Fruit fly (Drosophila melanogaster) whole organism, pupa: Measurements from ENCODE around the gene CG17834.

Experiments
- CG10348 ChIP-seq: fragments of 200-800 bp; sonication (Bioruptor generic); IDR thresholded peaks from 2 replicates; pipeline ENCODE4 v1.3.6; 2022; ENCODE audit warnings: missing biosample characterization, missing genetic modification characterization
- CG12605 ChIP-seq: fragments of 200-800 bp; sonication (Bioruptor generic); IDR thresholded peaks from 2 replicates; pipeline ENCODE4 v1.3.6; 2022; ENCODE audit warnings: missing biosample characterization, missing genetic modification characterization
- CG13204 ChIP-seq: fragments of 200-800 bp; sonication (Bioruptor generic); optimal IDR thresholded peaks from 2 replicates; lab custom pipeline; 2018; ENCODE audit warnings: missing biosample characterization, mild to moderate bottlenecking, missing genetic modification characterization, moderate library complexity
- CG14655 ChIP-seq: fragments of 200-800 bp; sonication (Bioruptor generic); optimal IDR thresholded peaks from 3 replicates; lab custom pipeline; 2017; ENCODE audit warnings: mild to moderate bottlenecking, missing biosample characterization, missing genetic modification reagents, missing genetic modification characterization
- CG15710 ChIP-seq: fragments of 200-800 bp; sonication (Bioruptor generic); optimal IDR thresholded peaks from 2 replicates; lab custom pipeline; 2018; ENCODE audit warnings: missing biosample characterization, mild to moderate bottlenecking, missing genetic modification characterization, moderate library complexity
- CG17806 ChIP-seq: fragments of 200-800 bp; sonication (Bioruptor generic); optimal IDR thresholded peaks from 2 replicates; lab custom pipeline; 2018; ENCODE audit warnings: missing biosample characterization, mild to moderate bottlenecking, missing genetic modification characterization, moderate library complexity
- CG32121 ChIP-seq: fragments of 200-800 bp; sonication (Bioruptor generic); IDR thresholded peaks from 2 replicates; pipeline ENCODE4 v1.3.6; 2022; ENCODE audit warnings: missing biosample characterization, missing genetic modification characterization
- CG34367 ChIP-seq: fragments of 200-800 bp; sonication (Bioruptor generic); optimal IDR thresholded peaks from 2 replicates; lab custom pipeline; 2018; ENCODE audit warnings: missing biosample characterization, mild to moderate bottlenecking, missing genetic modification characterization
- CG4496 ChIP-seq: fragments of 200-800 bp; sonication (Bioruptor generic); IDR thresholded peaks from 3 replicates; pipeline ENCODE4 v1.3.6; 2022; ENCODE audit warnings: missing biosample characterization, missing genetic modification characterization
- CG8159 ChIP-seq: fragments of 200-800 bp; sonication (Bioruptor generic); optimal IDR thresholded peaks from 3 replicates; lab custom pipeline; 2018; ENCODE audit warnings: missing biosample characterization, mild to moderate bottlenecking, missing genetic modification characterization, moderate library complexity
- CG8301 ChIP-seq: fragments of 200-800 bp; sonication (Bioruptor generic); optimal IDR thresholded peaks from 2 replicates; lab custom pipeline; 2018; ENCODE audit warnings: missing biosample characterization, mild to moderate bottlenecking, missing genetic modification characterization
- CG9948 ChIP-seq: fragments of 200-800 bp; sonication (Bioruptor generic); optimal IDR thresholded peaks from 2 replicates; lab custom pipeline; 2018; ENCODE audit warnings: missing biosample characterization, mild to moderate bottlenecking, missing genetic modification characterization, moderate library complexity
- D1 ChIP-seq: fragments of 200-800 bp; sonication (Bioruptor generic); optimal IDR thresholded peaks from 2 replicates; lab custom pipeline; 2018; ENCODE audit warnings: missing biosample characterization, mild to moderate bottlenecking, missing genetic modification characterization, moderate library complexity
- EcR ChIP-seq: fragments of 200-800 bp; sonication (Bioruptor generic); optimal IDR thresholded peaks from 3 replicates; lab custom pipeline; 2019; ENCODE audit warnings: missing biosample characterization, missing genetic modification characterization, mild to moderate bottlenecking, moderate library complexity, missing genetic modification reagents
- Ets98B ChIP-seq: fragments of 200-800 bp; sonication (Bioruptor generic); IDR thresholded peaks from 2 replicates; pipeline ENCODE4 v1.3.6; 2022; ENCODE audit warnings: missing biosample characterization, missing genetic modification characterization
- Pif1B ChIP-seq: fragments of 200-800 bp; sonication (Bioruptor generic); optimal IDR thresholded peaks from 3 replicates; lab custom pipeline; 2016; ENCODE audit warnings: missing biosample characterization, missing genetic modification characterization
- Snoo ChIP-seq: fragments of 200-800 bp; sonication (Bioruptor generic); optimal IDR thresholded peaks from 3 replicates; lab custom pipeline; 2017; ENCODE audit warnings: missing biosample characterization, mild to moderate bottlenecking, missing genetic modification characterization, inconsistent platforms
- fd96Ca ChIP-seq: fragments of 200-800 bp; sonication (Bioruptor generic); IDR thresholded peaks from 3 replicates; pipeline ENCODE4 v1.3.6; 2022; ENCODE audit warnings: missing biosample characterization, missing genetic modification characterization
- gl ChIP-seq: fragments of 200-800 bp; sonication (Bioruptor generic); optimal IDR thresholded peaks from 2 replicates; lab custom pipeline; 2018; ENCODE audit warnings: missing biosample characterization, mild to moderate bottlenecking, missing genetic modification characterization
- rn ChIP-seq: fragments of 200-800 bp; sonication (Bioruptor generic); IDR thresholded peaks from 2 replicates; pipeline ENCODE4 v1.3.6; 2022; ENCODE audit warnings: missing biosample characterization, missing genetic modification characterization

CG17834 gene

DNA sequence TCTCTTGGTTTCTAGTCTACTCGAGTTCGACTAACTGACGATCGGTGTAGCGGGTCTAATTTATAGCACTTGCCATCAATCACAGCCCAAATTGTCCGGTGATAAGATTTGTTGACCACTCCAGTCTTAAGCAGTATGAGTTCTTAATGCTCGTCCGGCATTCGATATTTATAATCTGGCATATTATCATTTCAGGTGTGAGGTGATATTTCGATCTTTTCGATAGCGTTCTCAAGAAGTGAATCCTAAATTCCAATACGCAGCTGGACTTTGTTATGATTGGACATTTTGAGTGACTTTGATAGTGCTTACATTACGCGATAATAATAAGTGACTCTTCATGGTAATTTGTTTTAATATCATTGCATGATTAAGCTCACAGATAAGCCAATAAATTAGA, 32.7 kb upstream of the CG17834 start, which contains the start of gene Bace:
Gene Bace, minus strand, starts transcription at position 39 of the 400 bp plus-strand sequence.
- no peak for TF ChIP-seq CG14655 (GFP tag; lab: Kevin White, UChicago)
- TF ChIP-seq CG32121 (GFP tag; lab: Robert Waterston, UW): no peak
- TF ChIP-seq D1 (tag; lab: Kevin White, UChicago): no peak
- TF ChIP-seq Snoo (tag; lab: Kevin White, UChicago): no peak
- no peak for TF ChIP-seq CG8159 (tag; lab: Kevin White, UChicago)
- no peak for TF ChIP-seq Pif1B (GFP tag; lab: Kevin White, UChicago)
- TF ChIP-seq CG34367 (tag; lab: Kevin White, UChicago): no peak
- no peak for TF ChIP-seq rn (GFP tag; lab: Robert Waterston, UW)
- TF ChIP-seq, all 21 proteins: peak for 0

DNA sequence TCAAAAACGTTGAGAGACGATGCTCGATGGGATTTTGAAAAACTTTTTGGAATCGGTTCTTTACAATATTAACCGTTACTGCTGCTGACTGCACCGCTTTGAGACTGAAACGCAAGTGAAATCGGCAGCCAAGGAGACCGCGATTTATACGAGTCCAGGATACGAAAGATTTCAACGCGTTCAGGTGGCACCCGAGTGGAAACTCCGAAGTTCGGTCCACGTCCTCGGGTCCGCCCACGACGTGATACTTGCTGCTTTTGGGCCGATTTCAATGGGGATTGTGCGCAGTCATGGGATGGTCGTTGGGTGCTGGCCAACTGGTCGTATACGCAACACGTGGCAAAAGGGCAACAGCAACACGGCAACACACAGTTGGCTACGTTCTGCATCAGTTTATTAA, 22.2 kb upstream of the CG17834 start, which contains the start of gene Dh31:
Gene Dh31, minus strand, starts transcription at position 117 of the 400 bp plus-strand sequence.
- TF ChIP-seq CG9948 (tag; lab: Kevin White, UChicago) (no peak), CG15710 (no peak), Pif1B (GFP tag; lab: Kevin White, UChicago) (no peak), Snoo (tag; lab: Kevin White, UChicago) (no peak), CG4496 (GFP tag; lab: Robert Waterston, UW) (no peak), gl (tag; lab: Kevin White, UChicago) (no peak)

DNA sequence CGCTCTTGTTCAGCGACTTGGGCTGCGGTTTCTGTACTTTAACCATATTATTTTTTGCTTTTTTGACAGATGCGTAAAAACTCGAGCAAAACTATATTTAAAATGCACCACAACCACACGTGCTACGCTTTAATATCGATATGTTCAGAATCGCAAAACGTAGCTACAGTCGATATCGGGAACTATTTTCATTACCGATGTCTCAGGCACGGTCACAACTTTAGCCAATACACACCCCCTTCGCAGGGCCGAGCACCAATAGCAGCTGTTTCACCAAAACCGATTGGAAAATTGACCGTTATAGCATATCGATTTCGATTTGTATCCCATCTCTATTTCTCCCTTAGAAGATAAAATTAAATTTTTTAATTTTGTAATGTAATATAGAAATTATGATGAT, 17.2 kb upstream of the CG17834 start, which contains the start of gene CG13096:
Gene CG13096, minus strand, starts transcription at position 144 of the 400 bp plus-strand sequence.
- no peak for TF ChIP-seq CG12605 (GFP tag; lab: Robert Waterston, UW)
- TF ChIP-seq rn (GFP tag; lab: Robert Waterston, UW): no peak
- TF ChIP-seq CG32121 (GFP tag; lab: Robert Waterston, UW): no peak
- no peak for TF ChIP-seq Snoo (tag; lab: Kevin White, UChicago)
- TF ChIP-seq D1 (tag; lab: Kevin White, UChicago): no peak
- no peak for TF ChIP-seq CG15710
- TF ChIP-seq Pif1B (GFP tag; lab: Kevin White, UChicago): no peak

DNA sequence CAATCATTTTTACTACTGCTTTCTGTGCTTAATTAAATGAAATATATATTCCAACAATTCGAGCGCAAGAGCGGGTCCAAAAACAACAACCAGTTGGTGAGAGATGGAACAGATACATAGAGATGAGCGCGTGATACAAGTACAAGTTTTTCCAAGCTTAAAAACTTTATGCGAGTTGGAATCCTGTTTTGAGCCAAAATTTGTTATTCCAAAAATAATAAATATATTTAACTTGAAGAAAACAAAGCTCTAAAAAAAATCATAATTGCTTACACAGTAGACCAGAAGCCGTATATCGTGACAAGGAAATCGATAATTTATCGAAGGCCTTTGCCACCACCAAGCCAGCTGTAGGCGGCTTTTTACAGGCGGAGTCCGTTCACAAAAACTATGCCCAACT, 14.2 kb upstream of the CG17834 start, which contains the start of the genes CG13097 and PIG-U:
Gene CG13097, minus strand, starts transcription at position 121 of the 400 bp plus-strand sequence.
Gene PIG-U, plus strand, starts transcription at position 349 of the 400 bp plus-strand sequence.
- peak; percentile 37; the same call in 1 of the 2 replicates for TF ChIP-seq rn (GFP tag; lab: Robert Waterston, UW)
- peak; percentile 70; the same call in 1 of the 2 replicates for TF ChIP-seq CG32121 (GFP tag; lab: Robert Waterston, UW)
- peak; percentile 61 for TF ChIP-seq CG17806 (tag; lab: Kevin White, UChicago)
- no peak for TF ChIP-seq CG34367 (tag; lab: Kevin White, UChicago)
- peak; percentile 74 for TF ChIP-seq Ets98B
- TF ChIP-seq Snoo (tag; lab: Kevin White, UChicago): peak; percentile 73
- TF ChIP-seq CG8159 (tag; lab: Kevin White, UChicago): peak; percentile 72
- no peak for TF ChIP-seq gl (tag; lab: Kevin White, UChicago)
- peak; percentile 79; the same call in 2 of the 3 replicates for TF ChIP-seq fd96Ca (GFP tag; lab: Robert Waterston, UW)
- TF ChIP-seq D1 (tag; lab: Kevin White, UChicago): no peak
- TF ChIP-seq, all 21 proteins: peak for 7

DNA sequence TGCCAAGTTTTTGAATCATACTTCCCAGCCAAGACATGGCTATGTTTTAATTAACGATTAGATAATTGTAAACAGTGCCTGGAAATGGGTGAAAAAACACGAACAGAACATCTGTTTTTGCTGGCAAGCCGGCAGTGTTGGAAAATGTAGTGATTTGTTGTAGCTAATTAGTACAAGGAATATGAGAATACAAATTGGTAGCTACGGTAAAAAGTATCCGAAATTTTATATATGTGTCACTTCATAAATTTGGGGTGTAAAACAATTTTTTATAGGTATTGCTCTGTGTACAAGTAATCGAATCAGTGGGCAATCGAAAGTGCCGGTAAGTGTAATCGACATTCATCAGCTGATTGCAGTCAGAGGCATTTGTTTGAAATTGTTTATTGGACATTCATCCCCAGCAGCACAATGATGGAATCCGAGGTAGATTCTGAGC, 11.7 kb upstream of the CG17834 start, which contains the start of the genes mRpL51 and Uba4:
Gene mRpL51, minus strand, starts transcription at position 125 of the 439 bp plus-strand sequence.
Gene Uba4, plus strand, starts transcription at position 156 of the 439 bp plus-strand sequence.
- TF ChIP-seq Snoo (tag; lab: Kevin White, UChicago): no peak
- peak; percentile 12 for TF ChIP-seq CG15710
- no peak for TF ChIP-seq Ets98B
- no peak for TF ChIP-seq CG10348
- no peak for TF ChIP-seq CG32121 (GFP tag; lab: Robert Waterston, UW)
- TF ChIP-seq Pif1B (GFP tag; lab: Kevin White, UChicago): no peak
- no peak for TF ChIP-seq fd96Ca (GFP tag; lab: Robert Waterston, UW)
- no peak for TF ChIP-seq D1 (tag; lab: Kevin White, UChicago)
- TF ChIP-seq CG34367 (tag; lab: Kevin White, UChicago): no peak
- TF ChIP-seq CG8301 (tag; lab: Kevin White, UChicago): no peak
- no peak for TF ChIP-seq CG4496 (GFP tag; lab: Robert Waterston, UW)
- TF ChIP-seq gl (tag; lab: Kevin White, UChicago): no peak
- no peak for TF ChIP-seq EcR (GFP tag; lab: Kevin White, UChicago)
- TF ChIP-seq CG12605 (GFP tag; lab: Robert Waterston, UW): no peak
- peak; percentile 9 for TF ChIP-seq CG17806 (tag; lab: Kevin White, UChicago)

DNA sequence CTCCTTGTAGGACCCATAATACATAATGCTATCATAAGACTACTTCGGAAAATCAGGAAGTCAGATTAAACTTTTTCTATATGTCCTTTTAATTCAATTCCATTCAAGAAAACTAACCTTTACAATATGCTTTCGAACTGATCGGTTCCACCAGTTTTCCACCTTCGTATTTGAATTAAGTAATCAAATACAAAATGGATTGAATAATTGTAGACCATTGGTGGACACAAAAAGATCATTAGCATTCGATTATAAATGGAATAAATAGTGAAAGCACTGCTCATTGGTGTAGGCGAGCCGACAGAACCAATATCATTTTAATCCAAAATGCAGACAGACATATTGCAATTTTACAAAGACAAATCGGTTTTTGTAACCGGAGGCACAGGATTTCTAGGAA, 9.6 kb upstream of the CG17834 start, which contains the start of gene Sgp:
Gene Sgp, plus strand, starts transcription at position 301 of the 400 bp plus-strand sequence.
- TF ChIP-seq Ets98B (no peak), CG32121 (GFP tag; lab: Robert Waterston, UW) (no peak), CG10348 (no peak), Snoo (tag; lab: Kevin White, UChicago) (no peak), gl (tag; lab: Kevin White, UChicago) (no peak), CG8301 (tag; lab: Kevin White, UChicago) (no peak), CG12605 (GFP tag; lab: Robert Waterston, UW) (no peak), CG17806 (tag; lab: Kevin White, UChicago) (no peak), CG13204 (no peak)
- TF ChIP-seq, all 21 proteins: peak for 0
